Fruit fly (Drosophila melanogaster) whole organism, embryonic: Measurements from ENCODE around the gene Irk1.

Source experiments
- Atf-2 ChIP-seq: fragments of 200-800 bp; sonication (Bioruptor generic); optimal IDR thresholded peaks from 2 replicates; lab custom pipeline; 2016; ENCODE audit warnings: missing biosample characterization, missing genetic modification characterization
- Awh ChIP-seq: fragments of 200-800 bp; sonication (Bioruptor generic); IDR thresholded peaks from 2 replicates; pipeline ENCODE4, ENCODE4 v1.3.6; 2022; ENCODE audit warnings: missing biosample characterization, missing genetic modification characterization
- Blimp-1 ChIP-seq: fragments of 200-800 bp; sonication (Bioruptor generic); optimal IDR thresholded peaks from 3 replicates; lab custom pipeline; 2018; ENCODE audit warnings: missing biosample characterization, missing genetic modification characterization, mild to moderate bottlenecking, moderate library complexity, missing genetic modification reagents
- CG10431 ChIP-seq: fragments of 200-800 bp; sonication (Bioruptor generic); optimal IDR thresholded peaks from 3 replicates; lab custom pipeline; 2018; ENCODE audit warnings: missing biosample characterization, mild to moderate bottlenecking, missing genetic modification characterization
- CG11093 ChIP-seq: fragments of 200-800 bp; sonication (Bioruptor generic); IDR thresholded peaks from 3 replicates; pipeline ENCODE4 v1.3.6; 2022; ENCODE audit warnings: missing biosample characterization, missing genetic modification characterization
- CG12104 ChIP-seq: fragments of 200-800 bp; sonication (Bioruptor generic); optimal IDR thresholded peaks from 3 replicates; lab custom pipeline; 2016; ENCODE audit warnings: missing biosample characterization, missing genetic modification characterization
- CG12391 ChIP-seq: fragments of 200-800 bp; sonication (Bioruptor generic); optimal IDR thresholded peaks from 3 replicates; lab custom pipeline; 2018; ENCODE audit warnings: missing biosample characterization, mild to moderate bottlenecking, missing genetic modification characterization, moderate library complexity
- CG13296 ChIP-seq: fragments of 200-800 bp; sonication (Bioruptor generic); optimal IDR thresholded peaks from 3 replicates; lab custom pipeline; 2018; ENCODE audit warnings: missing biosample characterization, mild to moderate bottlenecking, missing genetic modification characterization
- CG13894 ChIP-seq: fragments of 200-800 bp; sonication (Bioruptor generic); optimal IDR thresholded peaks from 3 replicates; lab custom pipeline; 2018; ENCODE audit warnings: missing biosample characterization, mild to moderate bottlenecking, missing genetic modification characterization, moderate library complexity
- CG1832 ChIP-seq: fragments of 200-800 bp; sonication (Bioruptor generic); optimal IDR thresholded peaks from 2 replicates; lab custom pipeline; 2017; ENCODE audit warnings: missing biosample characterization, mild to moderate bottlenecking, missing genetic modification characterization, inconsistent platforms
- CG18476 ChIP-seq: fragments of 200-800 bp; sonication (Bioruptor generic); optimal IDR thresholded peaks from 2 replicates; lab custom pipeline; 2016; ENCODE audit warnings: missing biosample characterization, mild to moderate bottlenecking, missing genetic modification characterization
- CG2199 ChIP-seq: fragments of 200-800 bp; sonication (Bioruptor generic); IDR thresholded peaks from 3 replicates; pipeline ENCODE4 v1.3.6; 2022; ENCODE audit warnings: missing biosample characterization, missing genetic modification characterization
- CG31224 ChIP-seq: fragments of 200-800 bp; sonication (Bioruptor generic); IDR thresholded peaks from 2 replicates; pipeline ENCODE4 v1.3.6; 2022; ENCODE audit warnings: missing biosample characterization, missing genetic modification characterization
- CG3163 ChIP-seq: fragments of 200-800 bp; sonication (Bioruptor generic); optimal IDR thresholded peaks from 3 replicates; lab custom pipeline; 2016; ENCODE audit warnings: missing biosample characterization, missing genetic modification characterization
- CG33213 ChIP-seq: fragments of 200-800 bp; sonication (Bioruptor generic); optimal IDR thresholded peaks from 3 replicates; lab custom pipeline; 2016; ENCODE audit warnings: missing biosample characterization, missing genetic modification characterization
- CG34422 ChIP-seq: fragments of 200-800 bp; sonication (Bioruptor generic); IDR thresholded peaks from 3 replicates; pipeline ENCODE4 v1.3.6; 2022; ENCODE audit warnings: missing biosample characterization, missing genetic modification characterization
- CG3995 ChIP-seq: fragments of 200-800 bp; sonication (Bioruptor generic); optimal IDR thresholded peaks from 3 replicates; lab custom pipeline; 2016; ENCODE audit warnings: missing biosample characterization, missing genetic modification characterization
- CG42726 ChIP-seq: fragments of 200-800 bp; sonication (Bioruptor generic); IDR thresholded peaks from 2 replicates; pipeline ENCODE4 v1.3.6; 2022; ENCODE audit warnings: missing biosample characterization, missing genetic modification characterization; ENCODE audit not compliant: partially characterized antibody
- CG4707 ChIP-seq: fragments of 200-800 bp; sonication (Bioruptor generic); optimal IDR thresholded peaks from 2 replicates; lab custom pipeline; 2018; ENCODE audit warnings: missing biosample characterization, mild to moderate bottlenecking, missing genetic modification characterization, moderate library complexity
- CG4854 ChIP-seq: fragments of 200-800 bp; sonication (Bioruptor generic); optimal IDR thresholded peaks from 2 replicates; lab custom pipeline; 2016; ENCODE audit warnings: missing biosample characterization, missing genetic modification characterization, inconsistent platforms
- CG6683 ChIP-seq: fragments of 200-800 bp; sonication (Bioruptor generic); optimal IDR thresholded peaks from 2 replicates; lab custom pipeline; 2017; ENCODE audit warnings: missing biosample characterization, mild to moderate bottlenecking, missing genetic modification characterization, missing genetic modification reagents
- CG8944 ChIP-seq: fragments of 200-800 bp; sonication (Bioruptor generic); optimal IDR thresholded peaks from 3 replicates; lab custom pipeline; 2016; ENCODE audit warnings: missing biosample characterization, missing genetic modification characterization
- CG9932 ChIP-seq: fragments of 200-800 bp; sonication (Bioruptor generic); IDR thresholded peaks from 2 replicates; pipeline ENCODE4 v1.3.6; 2022; ENCODE audit warnings: missing biosample characterization, missing genetic modification characterization
- CoRest ChIP-seq: fragments of 200-800 bp; sonication (Bioruptor generic); optimal IDR thresholded peaks from 3 replicates; lab custom pipeline; 2018; ENCODE audit warnings: missing biosample characterization, mild to moderate bottlenecking, missing genetic modification characterization, moderate library complexity
- Deaf1 ChIP-seq: fragments of 200-800 bp; optimal IDR thresholded peaks from 3 replicates; lab custom pipeline; 2019; ENCODE audit warnings: missing biosample characterization, mild to moderate bottlenecking, missing genetic modification characterization, moderate library complexity
- Fer1 ChIP-seq: fragments of 200-800 bp; sonication (Bioruptor generic); optimal IDR thresholded peaks from 2 replicates; lab custom pipeline; 2017; ENCODE audit warnings: missing biosample characterization, mild to moderate bottlenecking, missing genetic modification characterization
- Gsc ChIP-seq: fragments of 200-800 bp; sonication (Bioruptor generic); IDR thresholded peaks from 2 replicates; pipeline ENCODE4 v1.3.6; 2022; ENCODE audit warnings: missing biosample characterization, missing genetic modification characterization
- MESR4 ChIP-seq: fragments of 200-800 bp; sonication (Bioruptor generic); optimal IDR thresholded peaks from 2 replicates; lab custom pipeline; 2018; ENCODE audit warnings: missing biosample characterization, mild to moderate bottlenecking, missing genetic modification characterization, moderate library complexity
- Mes4 ChIP-seq: fragments of 200-800 bp; sonication (Bioruptor generic); optimal IDR thresholded peaks from 2 replicates; lab custom pipeline; 2016; ENCODE audit warnings: missing biosample characterization, missing genetic modification characterization
- Myb ChIP-seq: fragments of 200-800 bp; sonication (Bioruptor generic); optimal IDR thresholded peaks from 2 replicates; lab custom pipeline; 2016; ENCODE audit warnings: missing biosample characterization, missing genetic modification characterization
- Optix ChIP-seq: fragments of 200-800 bp; sonication (Bioruptor generic); IDR thresholded peaks from 3 replicates; pipeline ENCODE4 v1.3.6; 2022; ENCODE audit warnings: missing biosample characterization, missing genetic modification characterization
- Rx ChIP-seq: fragments of 200-800 bp; sonication (Bioruptor generic); IDR thresholded peaks from 2 replicates; pipeline ENCODE4 v1.3.6; 2022; ENCODE audit warnings: missing biosample characterization, missing genetic modification characterization
- Sox100B ChIP-seq: fragments of 200-800 bp; sonication (Bioruptor generic); optimal IDR thresholded peaks from 3 replicates; lab custom pipeline; 2018; ENCODE audit warnings: missing biosample characterization, mild to moderate bottlenecking, missing genetic modification characterization
- Sry-β ChIP-seq: fragments of 200-800 bp; sonication (Bioruptor generic); optimal IDR thresholded peaks from 2 replicates; lab custom pipeline; 2018; ENCODE audit warnings: missing biosample characterization, mild to moderate bottlenecking, missing genetic modification characterization, moderate library complexity
- Xbp1 ChIP-seq: fragments of 200-800 bp; sonication (Bioruptor generic); optimal IDR thresholded peaks from 3 replicates; lab custom pipeline; 2016; ENCODE audit warnings: missing biosample characterization, mild to moderate bottlenecking, missing genetic modification characterization
- ara ChIP-seq: fragments of 200-800 bp; sonication (Bioruptor generic); IDR thresholded peaks from 2 replicates; pipeline ENCODE4 v1.3.6; 2022; ENCODE audit warnings: missing biosample characterization, missing genetic modification characterization
- btn ChIP-seq: fragments of 200-800 bp; sonication (Bioruptor generic); optimal IDR thresholded peaks from 2 replicates; lab custom pipeline; 2016; ENCODE audit warnings: missing biosample characterization, missing genetic modification characterization
- chinmo ChIP-seq: fragments of 200-800 bp; sonication (Bioruptor generic); IDR thresholded peaks from 4 replicates; pipeline ENCODE4 v1.3.6; 2022; ENCODE audit warnings: missing biosample characterization, missing genetic modification characterization; ENCODE audit not compliant: partially characterized antibody
- crol ChIP-seq: fragments of 200-800 bp; sonication (Bioruptor generic); IDR thresholded peaks from 2 replicates; pipeline ENCODE4 v1.3.6; 2022; ENCODE audit warnings: missing biosample characterization, missing genetic modification characterization
- dmrt99B ChIP-seq: fragments of 200-800 bp; sonication (Bioruptor generic); optimal IDR thresholded peaks from 2 replicates; lab custom pipeline; 2018; ENCODE audit warnings: missing biosample characterization, mild to moderate bottlenecking, missing genetic modification characterization, moderate library complexity
- dysf ChIP-seq: fragments of 200-800 bp; sonication (Bioruptor generic); IDR thresholded peaks from 3 replicates; pipeline ENCODE4 v1.3.6; 2022; ENCODE audit warnings: missing biosample characterization, missing genetic modification characterization
- esg ChIP-seq: fragments of 200-800 bp; sonication (Bioruptor generic); conservative IDR thresholded peaks from 2 replicates; pipeline ENCODE4 v1.3.6; 2022; ENCODE audit warnings: missing biosample characterization, missing genetic modification characterization
- exex ChIP-seq: fragments of 200-800 bp; sonication (Bioruptor generic); optimal IDR thresholded peaks from 4 replicates; lab custom pipeline; 2018; ENCODE audit warnings: missing biosample characterization, mild to moderate bottlenecking, missing genetic modification characterization, moderate library complexity
- mirr ChIP-seq: fragments of 200-800 bp; sonication (Bioruptor generic); optimal IDR thresholded peaks from 3 replicates; lab custom pipeline; 2018; ENCODE audit warnings: missing biosample characterization, mild to moderate bottlenecking, missing genetic modification characterization
- sens ChIP-seq: fragments of 200-800 bp; sonication (Bioruptor generic); peaks from one replicate; lab custom pipeline; 2016; ENCODE audit warnings: missing biosample characterization, missing genetic modification characterization
- shn ChIP-seq: fragments of 200-800 bp; sonication (Bioruptor generic); optimal IDR thresholded peaks from 3 replicates; lab custom pipeline; 2016; ENCODE audit warnings: missing biosample characterization, missing genetic modification characterization
- sr ChIP-seq: fragments of 200-800 bp; sonication (Bioruptor generic); IDR thresholded peaks from 3 replicates; pipeline ENCODE4 v1.3.6; 2022; ENCODE audit warnings: missing biosample characterization, missing genetic modification characterization
- tin ChIP-seq: fragments of 200-800 bp; sonication (Bioruptor generic); optimal IDR thresholded peaks from 3 replicates; lab custom pipeline; 2016; ENCODE audit warnings: missing biosample characterization, missing genetic modification characterization
- tll ChIP-seq, 2 experiments: fragments of 200-800 bp in 1 of 2; fragments of >200 bp in 1 of 2; sonication (Bioruptor generic) in 1 of 2; optimal IDR thresholded peaks; 2 replicates each; lab custom pipeline; 2017 to 2019; ENCODE audit warnings: missing biosample characterization in 2 of 2, missing genetic modification characterization in 2 of 2, mild to moderate bottlenecking in 1 of 2, moderate library complexity in 1 of 2
- tna ChIP-seq: fragments of 200-800 bp; sonication (Bioruptor generic); IDR thresholded peaks from 2 replicates; pipeline ENCODE4 v1.3.6; 2022; ENCODE audit warnings: missing biosample characterization, missing genetic modification characterization; ENCODE audit not compliant: partially characterized antibody

The Irk1 gene

DNA sequence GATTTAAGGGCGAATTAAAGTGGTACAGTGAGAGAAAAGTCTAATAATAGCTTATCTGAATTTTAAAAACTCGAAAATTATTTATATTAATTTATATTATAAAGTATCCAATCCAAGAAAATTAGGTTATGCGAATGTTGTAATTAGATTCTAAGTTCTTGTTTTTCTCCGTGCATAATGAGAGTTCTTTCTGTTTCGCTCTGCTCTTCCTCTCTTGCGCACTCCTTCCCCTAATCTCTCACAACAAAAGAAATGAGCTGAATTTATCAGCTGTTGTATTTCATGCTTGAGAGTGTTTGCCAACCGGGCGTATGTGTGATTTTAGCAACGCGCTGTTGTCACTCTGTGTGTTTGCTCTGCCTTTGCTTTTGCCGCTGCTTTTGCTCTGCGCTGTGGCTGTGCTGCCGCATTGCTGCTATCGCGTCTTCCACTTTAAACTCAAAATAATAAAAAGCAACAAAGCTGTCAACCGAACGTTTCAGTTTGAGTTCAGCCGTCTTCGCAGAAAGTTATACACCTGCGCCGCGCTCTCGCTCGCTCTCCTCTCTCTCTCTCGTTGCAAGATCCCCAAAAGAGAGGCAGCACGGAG lies 5.4 kb downstream of the Irk1 start, which contains the start of gene CG46310 (continued):
- TF ChIP-seq CG8944 (GFP tag; lab: Kevin White, UChicago): no peak
- TF ChIP-seq CG13894 (tag; lab: Kevin White, UChicago): no peak
- TF ChIP-seq sens (GFP tag; lab: Kevin White, UChicago): peak; percentile 76
- no peak for TF ChIP-seq CG4707 (GFP tag; lab: Kevin White, UChicago)
- peak; percentile 68 for TF ChIP-seq ara (GFP tag; lab: Robert Waterston, UW)
- TF ChIP-seq esg: peak; percentile 55
- TF ChIP-seq CoRest (tag; lab: Kevin White, UChicago): peak; percentile 65
- no peak for TF ChIP-seq tna (GFP tag; lab: Robert Waterston, UW)
- TF ChIP-seq CG18476 (GFP tag; lab: Kevin White, UChicago): peak; percentile 34
- TF ChIP-seq CG9932: peak; percentile 65
- TF ChIP-seq CG1832 (GFP tag; lab: Kevin White, UChicago): no peak
- TF ChIP-seq CG31224 (GFP tag; lab: Robert Waterston, UW): peak; percentile 83
- TF ChIP-seq dysf (GFP tag; lab: Robert Waterston, UW): peak; percentile 94
- TF ChIP-seq mirr (GFP tag; lab: Kevin White, UChicago): peak; percentile 67
- TF ChIP-seq CG2199 (GFP tag; lab: Robert Waterston, UW): 0 out of 3 replicates have a peak, but pooled peaks have one; percentile 26
- no peak for TF ChIP-seq CG42726 (GFP tag; lab: Robert Waterston, UW)
- TF ChIP-seq Sry-β: no peak
- TF ChIP-seq tin: peak; percentile 45
- peak; percentile 56 for TF ChIP-seq Sox100B (GFP tag; lab: Kevin White, UChicago)
- peak; percentile 86 for TF ChIP-seq dmrt99B (tag; lab: Kevin White, UChicago)
- TF ChIP-seq exex (tag; lab: Kevin White, UChicago): peak; percentile 68
- peak; percentile 0 for TF ChIP-seq shn (GFP tag; lab: Kevin White, UChicago)
- TF ChIP-seq CG11093: peak; percentile 74
- TF ChIP-seq CG12104 (GFP tag; lab: Kevin White, UChicago): peak; percentile 33
- TF ChIP-seq btn (GFP tag; lab: Kevin White, UChicago): no peak
- no peak for TF ChIP-seq CG3995 (GFP tag; lab: Kevin White, UChicago)
- no peak for TF ChIP-seq CG33213
- peak; percentile 35 for TF ChIP-seq Deaf1 (tag; lab: Kevin White, UChicago)
- no peak for TF ChIP-seq Atf-2 (GFP tag; lab: Kevin White, UChicago)
- peak; percentile 68 for TF ChIP-seq Blimp-1 (GFP tag; lab: Kevin White, UChicago)
- TF ChIP-seq CG34422 (GFP tag; lab: Robert Waterston, UW): no peak
- TF ChIP-seq CG13296: peak; percentile 51
- no peak for TF ChIP-seq Mes4 (GFP tag; lab: Kevin White, UChicago)
- TF ChIP-seq Fer1: peak; percentile 64
- no peak for TF ChIP-seq Myb
- TF ChIP-seq Gsc: no peak
- no peak for TF ChIP-seq Optix (GFP tag; lab: Robert Waterston, UW)
- TF ChIP-seq tll (GFP tag; optimal IDR thresholded peaks at IDR 0.05; lab: Kevin White, UChicago): no peak
- peak; percentile 43; the same call in 1 of the 2 replicates for TF ChIP-seq Rx
- TF ChIP-seq MESR4: no peak
- no peak for TF ChIP-seq sr (GFP tag; lab: Robert Waterston, UW)
- no peak for TF ChIP-seq CG10431 (GFP tag; lab: Kevin White, UChicago)
- TF ChIP-seq crol: peak; percentile 36; the same call in 1 of the 2 replicates
- peak; percentile 60; the same call in 1 of the 2 replicates for TF ChIP-seq Awh
- no peak for TF ChIP-seq CG4854
- peak; percentile 31 for TF ChIP-seq CG6683
- peak; percentile 69 for TF ChIP-seq CG12391
- peak; percentile 81; the same call in 3 of the 4 replicates for TF ChIP-seq chinmo (GFP tag; lab: Robert Waterston, UW)
- TF ChIP-seq Xbp1 (GFP tag; lab: Kevin White, UChicago): peak; percentile 44
- TF ChIP-seq CG3163 (GFP tag; lab: Kevin White, UChicago): no peak
